Fruit fly (Drosophila melanogaster): ENCODE data around the gene Msr-110.

Msr-110 gene

DNA sequence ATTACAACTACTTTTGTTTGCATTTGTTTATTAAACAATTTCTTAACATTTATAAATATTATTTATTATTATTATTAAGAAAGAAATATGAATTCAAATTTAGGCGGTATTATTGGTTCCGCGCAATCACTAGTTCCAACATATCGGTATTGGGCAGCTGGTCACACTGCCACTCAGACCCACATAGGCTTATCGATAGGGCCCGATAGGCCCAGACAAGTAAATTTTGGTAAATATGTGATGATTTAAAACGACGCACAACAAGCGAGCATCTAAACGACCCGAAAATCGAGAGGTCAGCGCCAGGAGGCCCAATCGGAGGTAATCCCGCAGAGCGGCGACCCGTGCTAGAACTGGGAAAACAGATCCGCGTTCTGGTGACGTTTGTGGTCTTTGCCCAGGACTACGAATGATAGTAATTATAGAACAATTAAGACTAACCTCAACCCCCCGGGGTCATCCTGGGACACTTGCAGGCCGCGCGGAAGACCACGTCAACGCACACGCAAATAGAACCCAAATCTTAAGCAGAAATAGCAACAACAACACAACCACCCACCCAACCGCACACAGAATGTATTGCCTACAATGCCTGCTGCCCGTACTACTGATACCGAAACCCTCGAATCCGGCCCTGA, 12.0 kb downstream of the Msr-110 start, which contains the start of gene bc10 (continued):
- TF ChIP-seq hkb (optimal IDR thresholded peaks at IDR 0.05) (no peak), hkb (GFP tag; IDR thresholded peaks at IDR 0.05) (no peak), exex (tag; optimal IDR thresholded peaks at IDR 0.05) (peak; percentile 4), eve (GFP tag; optimal IDR thresholded peaks at IDR 0.05) (no peak), oc (tag; optimal IDR thresholded peaks at IDR 0.05) (no peak), sens (GFP tag) (peak; percentile 28)

DNA sequence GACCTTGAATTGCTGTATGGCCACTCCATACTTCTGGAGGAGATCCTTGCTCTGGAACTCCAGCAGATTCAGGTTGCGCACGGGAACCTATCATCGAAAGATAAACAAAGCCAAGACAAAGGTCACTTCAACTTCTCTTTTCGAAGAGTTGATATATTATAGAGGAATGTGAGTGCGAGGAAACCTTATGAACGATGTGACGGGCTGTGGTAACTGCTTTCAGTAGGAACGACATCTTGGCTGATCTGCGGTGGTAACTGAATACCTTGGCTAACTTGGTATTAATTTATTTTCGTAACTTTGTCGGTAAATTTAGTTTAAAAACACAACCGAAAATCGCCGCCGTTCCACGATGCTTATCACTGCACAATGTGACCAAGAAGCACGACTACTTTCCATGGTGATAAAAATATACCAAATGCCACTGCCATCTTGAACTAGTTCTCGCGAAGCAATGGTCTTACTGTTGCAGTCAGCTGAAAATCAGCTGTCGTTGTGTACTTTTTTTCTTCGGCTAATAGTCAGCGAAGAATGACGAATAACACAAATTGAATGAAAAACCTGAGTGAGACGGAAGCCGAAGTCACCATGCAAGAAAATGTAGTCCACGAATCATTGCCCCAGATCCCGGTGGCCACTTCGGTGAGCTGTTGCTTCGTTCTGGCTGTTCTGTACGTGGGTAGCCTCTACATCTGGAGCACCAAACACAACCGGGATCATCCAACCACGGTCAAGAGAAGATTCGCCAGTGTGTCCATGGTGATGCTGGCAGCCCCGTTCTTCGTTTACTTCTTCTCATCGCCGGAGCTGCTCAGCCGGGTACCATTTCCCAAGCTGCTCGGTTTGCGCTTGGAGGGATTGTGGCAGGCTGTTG, 13.6 kb downstream of the Msr-110 start, which contains the start of the genes ScsbetaG and Sras:
Gene ScsbetaG, minus strand, starts transcription at position 383 of the 874 bp plus-strand sequence.
Gene Sras, plus strand, starts transcription at position 466 of the 874 bp plus-strand sequence.
- TF ChIP-seq E2f2 (GFP tag; IDR thresholded peaks at IDR 0.05) (peak; percentile 75), schlank (tag; optimal IDR thresholded peaks at IDR 0.05) (no peak), CG14014 (GFP tag; IDR thresholded peaks at IDR 0.05) (no peak), CG13287 (GFP tag; IDR thresholded peaks at IDR 0.05; ENCODE audit: partially characterized antibody) (peak; percentile 62; the same call in 1 of the 2 replicates), her (GFP tag; optimal IDR thresholded peaks at IDR 0.05) (no peak), Sry-δ (GFP tag; optimal IDR thresholded peaks at IDR 0.05) (peak; percentile 4), tio (GFP tag; optimal IDR thresholded peaks at IDR 0.05) (no peak), cg (GFP tag; optimal IDR thresholded peaks at IDR 0.05) (no peak), CG12155 (GFP tag; optimal IDR thresholded peaks at IDR 0.05) (no peak), grau (tag; optimal IDR thresholded peaks at IDR 0.05) (no peak), zf30C (GFP tag; optimal IDR thresholded peaks at IDR 0.05) (no peak), crp (GFP tag; optimal IDR thresholded peaks at IDR 0.05) (peak; percentile 95 to 100), CG32772 (GFP tag; IDR thresholded peaks at IDR 0.05) (no peak), pzg (GFP tag; optimal IDR thresholded peaks at IDR 0.05) (peak; percentile 94), hbn (GFP tag; IDR thresholded peaks at IDR 0.05; ENCODE audit: partially characterized antibody) (peak; percentile 35; the same call in 1 of the 2 replicates), ato (GFP tag; IDR thresholded peaks at IDR 0.05; ENCODE audit: partially characterized antibody) (no peak), Dref (GFP tag; IDR thresholded peaks at IDR 0.05) (0 out of 2 replicates have a peak, but pooled peaks have one; percentile 37), CG4707 (GFP tag; optimal IDR thresholded peaks at IDR 0.05) (no peak), D (optimal IDR thresholded peaks at IDR 0.05) (peak; percentile 75), D (GFP tag; optimal IDR thresholded peaks at IDR 0.05) (no peak), amos (GFP tag; IDR thresholded peaks at IDR 0.05; ENCODE audit: partially characterized antibody) (peak; percentile 52; the same call in 1 of the 2 replicates), CG14710 (tag; optimal IDR thresholded peaks at IDR 0.05) (peak; percentile 24), wek (GFP tag; optimal IDR thresholded peaks at IDR 0.05) (no peak), CG10147 (GFP tag; optimal IDR thresholded peaks at IDR 0.05) (no peak), CG12659 (GFP tag; optimal IDR thresholded peaks at IDR 0.05) (peak; percentile 59), MBD-R2 (GFP tag; IDR thresholded peaks at IDR 0.05) (peak; percentile 96), CG9797 (GFP tag; optimal IDR thresholded peaks at IDR 0.05) (peak; percentile 88), bbx (GFP tag; IDR thresholded peaks at IDR 0.05; ENCODE audit: partially characterized antibody) (peak; percentile 32; the same call in 1 of the 2 replicates), ap (GFP tag; IDR thresholded peaks at IDR 0.05) (no peak), CG9932 (GFP tag; IDR thresholded peaks at IDR 0.05) (no peak), Dip2 (GFP tag; IDR thresholded peaks at IDR 0.05) (no peak), ftz-f1 (GFP tag; optimal IDR thresholded peaks at IDR 0.05) (peak; percentile 48), croc (GFP tag; conservative IDR thresholded peaks at IDR 0.05) (no peak), Sin3A (optimal IDR thresholded peaks at IDR 0.05) (peak; percentile 53), CHES-1-like (GFP tag; optimal IDR thresholded peaks at IDR 0.05) (peak; percentile 6), H15 (GFP tag; IDR thresholded peaks at IDR 0.05) (no peak), stwl (tag; optimal IDR thresholded peaks at IDR 0.05) (peak; percentile 69), CG6791 (GFP tag; IDR thresholded peaks at IDR 0.05; ENCODE audit: partially characterized antibody) (peak; percentile 4; the same call in 1 of the 3 replicates), CG4404 (GFP tag; IDR thresholded peaks at IDR 0.05) (no peak), Dp (GFP tag; optimal IDR thresholded peaks at IDR 0.05) (peak; percentile 67), ken (GFP tag; IDR thresholded peaks at IDR 0.05) (no peak)
